Worm (Caenorhabditis elegans): ENCODE measurements around the gene F56C4.1.

DNA sequence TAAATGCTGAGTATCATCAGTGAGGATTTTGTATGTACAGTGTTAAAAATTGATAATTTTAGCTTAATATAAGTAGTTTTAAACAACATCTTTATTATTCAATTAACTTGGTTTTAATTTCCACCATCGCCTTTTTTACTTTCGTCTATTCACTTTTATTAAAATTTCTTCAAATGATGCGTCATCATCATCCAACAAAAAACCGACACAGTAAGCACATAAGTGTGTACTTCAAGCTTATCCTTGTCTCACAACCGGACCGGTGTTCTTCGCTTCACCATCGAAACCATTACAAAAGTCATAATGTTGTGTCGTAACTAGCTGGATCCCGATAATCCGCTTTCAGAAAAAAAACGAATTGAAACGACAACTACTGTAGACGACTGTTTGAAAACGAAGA is 40.2 kb upstream of the F56C4.1 start, which contains the start of gene C43F9.11:
- TF ChIP-seq pat-9 (tag; optimal IDR thresholded peaks at IDR 0.05) (no peak), T23F11.4 (GFP tag; optimal IDR thresholded peaks at IDR 0.05) (no peak), ttx-3 (tag; optimal IDR thresholded peaks at IDR 0.05) (no peak), fkh-10 (GFP tag; optimal IDR thresholded peaks at IDR 0.05) (no peak)

All from whole organism, late embryonic.